Worm (Caenorhabditis elegans) whole organism, L1 larva: ENCODE results near the gene T22H9.1.

ENCODE experiments used
- ama-1 ChIP-seq: fragments of 150-350 bp; optimal IDR thresholded peaks from 2 replicates; lab custom pipeline; 2014
- dpl-1 ChIP-seq, 3 experiments: fragments of 150-350 bp in 2 of 3; sonication (generic microtip) in 1 of 3; optimal IDR thresholded peaks; 2 replicates each; lab custom pipeline; 2014 to 2017; ENCODE audit warnings: missing biosample characterization in 3 of 3, missing genetic modification characterization in 3 of 3, missing genetic modification reagents in 3 of 3
- egl-27 ChIP-seq, 2 experiments: fragments of 150-350 bp in 1 of 2; sonication (generic microtip); optimal IDR thresholded peaks; 3 replicates each; lab custom pipeline; 2017 to 2018; ENCODE audit warnings: missing biosample characterization in 2 of 2, missing genetic modification characterization in 2 of 2, missing genetic modification reagents in 2 of 2
- hlh-4 ChIP-seq: sonication (generic microtip); optimal IDR thresholded peaks from 2 replicates; lab custom pipeline; 2016; ENCODE audit warnings: mild to moderate bottlenecking, missing genetic modification characterization, missing compliant biosample characterization
- irx-1 ChIP-seq: sonication (generic microtip); optimal IDR thresholded peaks from 2 replicates; lab custom pipeline; 2016; ENCODE audit warnings: missing genetic modification characterization, missing compliant biosample characterization
- mef-2 ChIP-seq: fragments of 150-350 bp; optimal IDR thresholded peaks from 2 replicates; lab custom pipeline; 2014; ENCODE audit warnings: missing biosample characterization, missing genetic modification characterization
- nhr-11 ChIP-seq: fragments of 150-350 bp; optimal IDR thresholded peaks from 2 replicates; lab custom pipeline; 2014; ENCODE audit warnings: missing biosample characterization, missing genetic modification characterization
- nhr-12 ChIP-seq: sonication (generic microtip); optimal IDR thresholded peaks from 2 replicates; lab custom pipeline; 2017; ENCODE audit warnings: missing biosample characterization, missing genetic modification characterization
- nhr-19 ChIP-seq: fragments of 200-800 bp; sonication (Bioruptor generic); conservative IDR thresholded peaks from 2 replicates; pipeline ENCODE4 v1.3.6; 2022; ENCODE audit warnings: missing genetic modification characterization, missing compliant biosample characterization
- pag-3 ChIP-seq: sonication (generic microtip); optimal IDR thresholded peaks from 2 replicates; lab custom pipeline; 2017; ENCODE audit warnings: missing genetic modification characterization, mild to moderate bottlenecking, missing compliant biosample characterization, antibody characterized with exemption, borderline replicate concordance; ENCODE audit not compliant: insufficient read depth
- pqm-1 ChIP-seq: sonication (generic microtip); optimal IDR thresholded peaks from 3 replicates; lab custom pipeline; 2017; ENCODE audit warnings: missing biosample characterization, missing genetic modification characterization
- tbx-2 ChIP-seq: sonication (generic microtip); optimal IDR thresholded peaks from 2 replicates; lab custom pipeline; 2016; ENCODE audit warnings: missing genetic modification characterization, missing compliant biosample characterization
- vab-15 ChIP-seq: sonication (generic microtip); optimal IDR thresholded peaks from 2 replicates; lab custom pipeline; 2017; ENCODE audit warnings: missing genotype, mild to moderate bottlenecking, missing genetic modification characterization, missing compliant biosample characterization

DNA sequence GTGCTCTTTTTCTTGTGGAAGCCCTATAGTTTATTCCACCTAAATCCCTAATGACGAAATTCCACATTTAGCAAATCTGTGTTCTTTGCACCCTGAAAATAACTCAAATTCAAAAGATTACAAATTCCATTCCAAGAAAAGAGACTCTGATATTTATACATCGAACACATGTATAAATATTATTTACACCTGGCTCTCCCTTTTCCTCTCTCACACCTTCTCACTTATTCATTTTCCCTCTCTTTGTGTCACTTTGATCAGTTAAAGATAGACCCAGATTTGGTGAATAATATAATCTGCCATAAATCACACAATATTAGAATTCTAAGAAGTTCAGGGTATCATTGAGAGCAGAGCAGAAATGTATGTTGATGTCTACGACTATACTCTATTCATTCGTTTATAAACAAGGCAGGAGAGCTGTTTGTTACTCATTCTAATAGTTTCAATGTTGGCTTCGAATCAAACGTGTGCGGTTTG lies 32.7 kb downstream of the T22H9.1 start, which contains the start of gene nhr-254:
- TF ChIP-seq vab-15 (tag; lab: Kevin White, UChicago) = no peak
- TF ChIP-seq nhr-12 (tag; lab: Kevin White, UChicago) = no peak
- TF ChIP-seq nhr-11 (tag; lab: Kevin White, UChicago) = no peak
- TF ChIP-seq ama-1 (lab: Kevin White, UChicago) = no peak
- TF ChIP-seq irx-1 (tag; lab: Kevin White, UChicago) = no peak
- no peak for TF ChIP-seq egl-27 (tag; optimal IDR thresholded peaks at IDR 0.05; lab: Kevin White, UChicago)
- TF ChIP-seq tbx-2 (tag; lab: Kevin White, UChicago) = no peak
- no peak for TF ChIP-seq mef-2
- no peak for TF ChIP-seq pqm-1 (tag; lab: Kevin White, UChicago)
- TF ChIP-seq nhr-19 (GFP tag; lab: Robert Waterston, UW) = no peak
- no peak for TF ChIP-seq dpl-1 (GFP tag; optimal IDR thresholded peaks at IDR 0.05; lab: Kevin White, UChicago)
- peak; percentile 35 for TF ChIP-seq hlh-4
- TF ChIP-seq pag-3 (tag; lab: Kevin White, UChicago) = no peak
